Worm (Caenorhabditis elegans) whole organism, L3 larva: Measurements from ENCODE around the gene nmur-3.
A peak's percentile ranks its signal among the peaks of the same experiment; 100 is the strongest.

Experiments
- ZK546.5 ChIP-seq: sonication (generic microtip); optimal IDR thresholded peaks from 2 replicates; lab custom pipeline; 2017; ENCODE audit warnings: missing biosample characterization, missing genetic modification characterization
- aly-2 ChIP-seq: fragments of 150-350 bp; optimal IDR thresholded peaks from 2 replicates; lab custom pipeline; 2014; ENCODE audit warnings: missing biosample characterization, missing genetic modification characterization
- ama-1 ChIP-seq: fragments of 150-350 bp; optimal IDR thresholded peaks from 2 replicates; lab custom pipeline; 2018
- ceh-28 ChIP-seq: fragments of 150-350 bp; optimal IDR thresholded peaks from 2 replicates; lab custom pipeline; 2014; ENCODE audit warnings: missing biosample characterization, missing genetic modification reagents, missing genetic modification characterization
- daf-12 ChIP-seq: fragments of 150-350 bp; optimal IDR thresholded peaks from 2 replicates; lab custom pipeline; 2014; ENCODE audit warnings: missing biosample characterization, missing genetic modification reagents, missing genetic modification characterization
- egl-27 ChIP-seq: sonication (generic microtip); optimal IDR thresholded peaks from 4 replicates; lab custom pipeline; 2017; ENCODE audit warnings: missing biosample characterization, missing genetic modification reagents, missing genetic modification characterization
- elt-1 ChIP-seq: fragments of 150-350 bp; optimal IDR thresholded peaks from 2 replicates; lab custom pipeline; 2014; ENCODE audit warnings: missing biosample characterization, missing genetic modification characterization
- elt-2 ChIP-seq: sonication (generic microtip); optimal IDR thresholded peaks from 2 replicates; lab custom pipeline; 2016; ENCODE audit warnings: missing genetic modification reagents, mild to moderate bottlenecking, missing genetic modification characterization, missing compliant biosample characterization
- fkh-2 ChIP-seq: fragments of 150-350 bp; optimal IDR thresholded peaks from 2 replicates; lab custom pipeline; 2014; ENCODE audit warnings: missing biosample characterization, missing genetic modification reagents, missing genetic modification characterization
- fos-1 ChIP-seq: fragments of 150-350 bp; optimal IDR thresholded peaks from 2 replicates; lab custom pipeline; 2014; ENCODE audit warnings: missing biosample characterization, missing genetic modification characterization
- jun-1 ChIP-seq: fragments of 150-350 bp; optimal IDR thresholded peaks from 2 replicates; lab custom pipeline; 2014; ENCODE audit warnings: missing biosample characterization, missing genetic modification reagents, missing genetic modification characterization
- lin-39 ChIP-seq: fragments of 150-350 bp; optimal IDR thresholded peaks from 2 replicates; lab custom pipeline; 2018; ENCODE audit warnings: missing biosample characterization, missing genetic modification reagents, missing genetic modification characterization
- lsy-12 ChIP-seq: sonication (generic microtip); optimal IDR thresholded peaks from 2 replicates; lab custom pipeline; 2016; ENCODE audit warnings: mild to moderate bottlenecking, missing genetic modification characterization, missing compliant biosample characterization
- mdl-1 ChIP-seq: fragments of 150-350 bp; optimal IDR thresholded peaks from 2 replicates; lab custom pipeline; 2014; ENCODE audit warnings: missing biosample characterization, missing genetic modification characterization
- nfya-1 ChIP-seq: sonication (generic microtip); optimal IDR thresholded peaks from 2 replicates; lab custom pipeline; 2017; ENCODE audit warnings: missing genetic modification characterization, mild to moderate bottlenecking, missing compliant biosample characterization, antibody characterized with exemption, moderate library complexity; ENCODE audit not compliant: insufficient read depth
- nhr-11 ChIP-seq: fragments of 150-350 bp; optimal IDR thresholded peaks from 2 replicates; lab custom pipeline; 2014; ENCODE audit warnings: missing biosample characterization, missing genetic modification characterization
- nhr-12 ChIP-seq: fragments of 150-350 bp; optimal IDR thresholded peaks from 2 replicates; lab custom pipeline; 2014; ENCODE audit warnings: missing biosample characterization, missing genetic modification characterization
- nhr-23 ChIP-seq: fragments of 150-350 bp; optimal IDR thresholded peaks from 2 replicates; lab custom pipeline; 2014; ENCODE audit warnings: missing biosample characterization, missing genetic modification reagents, missing genetic modification characterization
- nhr-237 ChIP-seq: fragments of 150-350 bp; optimal IDR thresholded peaks from 2 replicates; lab custom pipeline; 2014; ENCODE audit warnings: missing biosample characterization, missing genetic modification characterization
- nhr-25 ChIP-seq: sonication (generic microtip); optimal IDR thresholded peaks from 2 replicates; lab custom pipeline; 2017; ENCODE audit warnings: missing biosample characterization, missing genetic modification characterization
- nhr-28 ChIP-seq: fragments of 150-350 bp; optimal IDR thresholded peaks from 2 replicates; lab custom pipeline; 2014; ENCODE audit warnings: missing biosample characterization, missing genetic modification characterization
- nhr-43 ChIP-seq: sonication (generic microtip); optimal IDR thresholded peaks from 2 replicates; lab custom pipeline; 2016; ENCODE audit warnings: mild to moderate bottlenecking, missing genetic modification characterization, missing compliant biosample characterization; ENCODE audit not compliant: poor library complexity, severe bottlenecking
- nhr-67 ChIP-seq: fragments of 150-350 bp; optimal IDR thresholded peaks from 2 replicates; lab custom pipeline; 2014; ENCODE audit warnings: missing biosample characterization, missing genetic modification characterization
- nhr-76 ChIP-seq: fragments of 150-350 bp; sonication (generic microtip); optimal IDR thresholded peaks from 5 replicates; lab custom pipeline; 2014; ENCODE audit warnings: missing biosample characterization, missing genetic modification characterization
- nhr-77 ChIP-seq: fragments of 150-350 bp; optimal IDR thresholded peaks from 2 replicates; lab custom pipeline; 2014; ENCODE audit warnings: missing biosample characterization, missing genetic modification characterization
- pha-4 ChIP-seq: fragments of 150-350 bp; optimal IDR thresholded peaks from 2 replicates; lab custom pipeline; 2014; ENCODE audit warnings: missing biosample characterization, missing genetic modification reagents, missing genetic modification characterization
- pqm-1 ChIP-seq: fragments of 150-350 bp; optimal IDR thresholded peaks from 2 replicates; lab custom pipeline; 2017; ENCODE audit warnings: missing biosample characterization, missing genetic modification characterization, inconsistent platforms
- sea-2 ChIP-seq: fragments of 150-350 bp; sonication (generic microtip); optimal IDR thresholded peaks from 4 replicates; lab custom pipeline; 2014; ENCODE audit warnings: missing biosample characterization, missing genetic modification reagents, missing genetic modification characterization
- skn-1 ChIP-seq: fragments of 150-350 bp; optimal IDR thresholded peaks from 2 replicates; lab custom pipeline; 2014; ENCODE audit warnings: missing biosample characterization, missing genetic modification characterization
- snpc-4 ChIP-seq: fragments of 150-350 bp; optimal IDR thresholded peaks from 2 replicates; lab custom pipeline; 2014; ENCODE audit warnings: missing biosample characterization, missing genetic modification characterization
- tbx-2 ChIP-seq: sonication (generic microtip); optimal IDR thresholded peaks from 2 replicates; lab custom pipeline; 2016; ENCODE audit warnings: mild to moderate bottlenecking, missing genetic modification characterization, missing compliant biosample characterization
- unc-39 ChIP-seq: sonication (generic microtip); optimal IDR thresholded peaks from 4 replicates; lab custom pipeline; 2017; ENCODE audit warnings: missing biosample characterization, missing genetic modification characterization
- unc-62 ChIP-seq: fragments of 150-350 bp; sonication (generic microtip); optimal IDR thresholded peaks from 4 replicates; lab custom pipeline; 2014; ENCODE audit warnings: missing biosample characterization, missing genetic modification reagents, missing genetic modification characterization
- ztf-4 ChIP-seq: fragments of 150-350 bp; optimal IDR thresholded peaks from 2 replicates; lab custom pipeline; 2014; ENCODE audit warnings: missing biosample characterization, missing genetic modification characterization

nmur-3 gene

ce11 chrX:4490400-4490799 is 24.1 kb downstream of the nmur-3 start:
- peak; percentile 71 for TF ChIP-seq nhr-11
- TF ChIP-seq jun-1 (tag; lab: Kevin White, UChicago) = no peak
- TF ChIP-seq ztf-4 = no peak
- TF ChIP-seq nfya-1 (tag; lab: Kevin White, UChicago) = peak; percentile 45
- TF ChIP-seq, all 47 proteins: peak for 2

- TF ChIP-seq nhr-23 (tag; lab: Kevin White, UChicago) (no peak), tbx-2 (tag; lab: Kevin White, UChicago) (no peak), nhr-12 (tag; lab: Kevin White, UChicago) (no peak), pqm-1 (peak; percentile 8), nhr-77 (no peak), nhr-25 (no peak), elt-1 (tag; lab: Kevin White, UChicago) (no peak), ztf-4 (no peak), ceh-28 (tag; lab: Kevin White, UChicago) (no peak), fkh-2 (no peak), egl-27 (tag; lab: Kevin White, UChicago) (no peak), pha-4 (tag; lab: Kevin White, UChicago) (peak; percentile 74), lsy-12 (tag; lab: Kevin White, UChicago) (no peak), nhr-67 (tag; lab: Kevin White, UChicago) (no peak)
Measured at ce11 chrX:4492199-4492598, 25.9 kb downstream of the nmur-3 start, which contains the start of gene F46H6.5. Gene F46H6.5 (minus strand): TSS chrX:4492208.

- TF ChIP-seq nhr-23 (tag; lab: Kevin White, UChicago) (peak; percentile 30), fos-1 (tag; lab: Kevin White, UChicago) (no peak), unc-62 (no peak), tbx-2 (tag; lab: Kevin White, UChicago) (no peak)
Measured at ce11 chrX:4493439-4494006, 27.2 kb downstream of the nmur-3 start.

ce11 chrX:4495814-4496567 is 29.7 kb downstream of the nmur-3 start:
- TF ChIP-seq ama-1 (lab: Kevin White, UChicago) (peak; percentile 64), nhr-23 (tag; lab: Kevin White, UChicago) (peak; percentile 56), daf-12 (tag; lab: Kevin White, UChicago) (no peak)
- TF ChIP-seq, all 47 proteins: peak for 2

- TF ChIP-seq tbx-2 (tag; lab: Kevin White, UChicago) = no peak
- peak; percentile 81 for TF ChIP-seq pqm-1
- TF ChIP-seq sea-2 (GFP tag; lab: Kevin White, UChicago) = no peak
- no peak for TF ChIP-seq ztf-4
- no peak for TF ChIP-seq snpc-4 (tag; lab: Kevin White, UChicago)
- no peak for TF ChIP-seq fos-1 (tag; lab: Kevin White, UChicago)
- peak; percentile 87 for TF ChIP-seq elt-2 (tag; lab: Kevin White, UChicago)
- TF ChIP-seq unc-39 (tag; lab: Kevin White, UChicago) = no peak
- no peak for TF ChIP-seq ZK546.5 (tag; lab: Kevin White, UChicago)
- no peak for TF ChIP-seq lsy-12 (tag; lab: Kevin White, UChicago)
- no peak for TF ChIP-seq unc-62
- TF ChIP-seq jun-1 (tag; lab: Kevin White, UChicago) = peak; percentile 25
- TF ChIP-seq nhr-67 (tag; lab: Kevin White, UChicago) = no peak
- TF ChIP-seq daf-12 (tag; lab: Kevin White, UChicago) = no peak
- no peak for TF ChIP-seq nhr-28 (tag; lab: Kevin White, UChicago)
- no peak for TF ChIP-seq mdl-1 (tag; lab: Kevin White, UChicago)
- TF ChIP-seq nhr-77 = no peak
- TF ChIP-seq skn-1 (tag; lab: Kevin White, UChicago) = peak; percentile 9
- peak; percentile 76 for TF ChIP-seq pha-4 (tag; lab: Kevin White, UChicago)
- TF ChIP-seq ama-1 (lab: Kevin White, UChicago) = no peak
- no peak for TF ChIP-seq nhr-12 (tag; lab: Kevin White, UChicago)
- TF ChIP-seq ceh-28 (tag; lab: Kevin White, UChicago) = no peak
- no peak for TF ChIP-seq fkh-2
- no peak for TF ChIP-seq lin-39 (tag; lab: Kevin White, UChicago)
- TF ChIP-seq elt-1 (tag; lab: Kevin White, UChicago) = no peak
- TF ChIP-seq aly-2 (tag; lab: Kevin White, UChicago) = no peak
- no peak for TF ChIP-seq nhr-237 (tag; lab: Kevin White, UChicago)
- no peak for TF ChIP-seq nhr-43 (tag; lab: Kevin White, UChicago)
- no peak for TF ChIP-seq nhr-76 (tag; lab: Kevin White, UChicago)
Measured at ce11 chrX:4498078-4498477, 31.8 kb downstream of the nmur-3 start.
